Worm (Caenorhabditis elegans) whole organism, L2 larva: ENCODE results near the gene flp-2.

ENCODE experiments used
- F13H6.1 ChIP-seq: sonication (generic microtip); optimal IDR thresholded peaks from 2 replicates; lab custom pipeline; 2016; ENCODE audit warnings: missing genetic modification characterization, missing compliant biosample characterization
- ceh-82 ChIP-seq: fragments of 150-350 bp; optimal IDR thresholded peaks from 2 replicates; lab custom pipeline; 2014; ENCODE audit warnings: missing biosample characterization, missing genetic modification characterization
- nhr-237 ChIP-seq: fragments of 150-350 bp; optimal IDR thresholded peaks from 2 replicates; lab custom pipeline; 2014; ENCODE audit warnings: missing biosample characterization, missing genetic modification characterization
- nhr-25 ChIP-seq: fragments of 150-350 bp; sonication (generic microtip); optimal IDR thresholded peaks from 3 replicates; lab custom pipeline; 2014; ENCODE audit warnings: missing biosample characterization, missing genetic modification characterization
- unc-39 ChIP-seq: fragments of 150-350 bp; optimal IDR thresholded peaks from 2 replicates; lab custom pipeline; 2014; ENCODE audit warnings: missing biosample characterization, missing genetic modification characterization
- ztf-1 ChIP-seq: fragments of 200-800 bp; sonication (Bioruptor generic); conservative IDR thresholded peaks from 2 replicates; pipeline ENCODE4 v1.3.6; 2022; ENCODE audit warnings: missing genetic modification characterization, missing compliant biosample characterization
- ztf-11 ChIP-seq: sonication (generic microtip); optimal IDR thresholded peaks from 2 replicates; lab custom pipeline; 2017; ENCODE audit warnings: missing biosample characterization, missing genetic modification characterization

DNA sequence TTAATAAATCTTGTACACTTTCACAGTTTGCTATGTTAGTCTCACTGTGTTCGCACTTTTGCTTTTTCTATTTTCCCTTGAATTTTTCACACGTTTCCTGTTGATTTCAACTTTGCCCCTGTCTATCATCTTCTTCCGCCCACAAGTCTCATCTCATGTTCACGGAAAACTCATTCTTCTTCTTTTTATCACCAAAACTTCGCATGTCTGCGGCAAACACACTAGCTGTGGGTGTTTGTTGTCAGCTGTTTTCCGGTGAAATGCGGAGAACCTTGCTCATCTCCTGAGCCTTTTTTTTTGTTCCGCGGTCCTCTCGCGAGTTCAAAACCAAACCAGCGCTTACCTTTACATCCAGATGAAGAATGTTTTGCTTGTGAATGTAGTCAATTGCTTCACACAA, 26.6 kb downstream of the flp-2 start:
- TF ChIP-seq F13H6.1 (tag; lab: Kevin White, UChicago) (peak; percentile 45), ceh-82 (no peak), nhr-237 (no peak), nhr-25 (tag; lab: Kevin White, UChicago) (no peak), ztf-1 (GFP tag; lab: Robert Waterston, UW) (no peak), ztf-11 (no peak), unc-39 (tag; lab: Kevin White, UChicago) (no peak)
